Fruit fly (Drosophila melanogaster): ENCODE measurements around the gene Bcat.

The Bcat gene

DNA sequence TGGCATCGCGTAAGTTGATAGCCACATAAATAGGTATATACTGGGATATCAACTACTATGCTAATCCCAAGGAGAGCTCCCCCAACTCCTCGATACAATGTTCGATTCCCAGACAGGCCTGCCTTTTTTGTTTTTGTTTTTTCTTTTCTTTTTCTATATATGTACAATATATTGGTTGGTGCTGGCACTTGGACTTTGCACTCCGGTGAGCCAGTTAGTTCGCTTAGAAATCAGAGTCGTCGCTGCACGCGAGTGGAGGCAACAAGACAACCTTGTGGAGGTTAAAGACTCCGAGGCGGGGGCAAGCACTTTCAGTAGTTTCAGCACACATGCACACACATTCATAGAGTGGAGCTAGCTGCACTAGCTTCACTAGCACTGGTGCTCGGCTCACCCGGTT lies 9.6 kb downstream of the Bcat start (continued):
- no peak for TF ChIP-seq Hr39 (GFP tag; optimal IDR thresholded peaks at IDR 0.05)
- TF ChIP-seq acj6 (GFP tag; optimal IDR thresholded peaks at IDR 0.05) = no peak
- no peak for TF ChIP-seq fd85E (GFP tag; optimal IDR thresholded peaks at IDR 0.05)
- no peak for TF ChIP-seq Eip93F (GFP tag; optimal IDR thresholded peaks at IDR 0.05)
- no peak for TF ChIP-seq fd59A (GFP tag; optimal IDR thresholded peaks at IDR 0.05)
- no peak for TF ChIP-seq svp (GFP tag)
- TF ChIP-seq CG6163 (GFP tag; IDR thresholded peaks at IDR 0.05) = no peak
- no peak for TF ChIP-seq Ets21C (GFP tag; optimal IDR thresholded peaks at IDR 0.05)
- no peak for TF ChIP-seq CG34406 (GFP tag; optimal IDR thresholded peaks at IDR 0.05)
- no peak for TF ChIP-seq topi (GFP tag; optimal IDR thresholded peaks at IDR 0.05)
- TF ChIP-seq CG9139 (GFP tag; optimal IDR thresholded peaks at IDR 0.05) = peak; percentile 62
- peak; percentile 15 for TF ChIP-seq Hr4 (GFP tag; optimal IDR thresholded peaks at IDR 0.05)
- peak; percentile 65 to 87 for TF ChIP-seq ss (GFP tag; optimal IDR thresholded peaks at IDR 0.05)
- no peak for TF ChIP-seq CG7368 (GFP tag; optimal IDR thresholded peaks at IDR 0.05)
- TF ChIP-seq Blimp-1 (GFP tag; optimal IDR thresholded peaks at IDR 0.05) = no peak
- peak; percentile 4 for TF ChIP-seq CG1621 (tag; optimal IDR thresholded peaks at IDR 0.05)
- no peak for TF ChIP-seq cyc (GFP tag; optimal IDR thresholded peaks at IDR 0.05)
- peak; percentile 46; the same call in 2 of the 3 replicates for TF ChIP-seq CG8119 (GFP tag; IDR thresholded peaks at IDR 0.05)
- TF ChIP-seq CG3919 (GFP tag; optimal IDR thresholded peaks at IDR 0.05) = no peak

DNA sequence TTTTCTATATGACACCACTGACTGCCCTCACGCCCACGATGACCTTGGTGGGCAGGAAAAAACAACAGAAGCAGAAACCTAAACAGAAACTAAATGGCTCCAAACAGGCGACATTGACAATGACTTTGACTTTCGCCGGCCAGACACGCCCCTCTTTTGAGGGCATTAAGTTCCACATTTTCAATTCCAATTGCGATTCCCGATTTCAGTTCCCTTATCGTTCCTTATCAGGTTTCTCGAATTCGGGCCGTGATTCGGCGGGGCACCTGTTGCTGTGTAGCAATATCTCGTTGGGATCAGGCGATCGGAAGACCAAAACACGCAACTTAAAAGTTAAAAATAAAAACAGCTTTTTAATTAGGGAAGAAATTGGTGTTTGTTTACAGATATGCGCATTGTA lies 11.0 kb downstream of the Bcat start:
- TF ChIP-seq Sox102F (GFP tag; optimal IDR thresholded peaks at IDR 0.05) (no peak), svp (GFP tag) (peak; percentile 57), Eip93F (GFP tag; optimal IDR thresholded peaks at IDR 0.05) (peak; percentile 38), Sox14 (GFP tag; optimal IDR thresholded peaks at IDR 0.05) (no peak)

DNA sequence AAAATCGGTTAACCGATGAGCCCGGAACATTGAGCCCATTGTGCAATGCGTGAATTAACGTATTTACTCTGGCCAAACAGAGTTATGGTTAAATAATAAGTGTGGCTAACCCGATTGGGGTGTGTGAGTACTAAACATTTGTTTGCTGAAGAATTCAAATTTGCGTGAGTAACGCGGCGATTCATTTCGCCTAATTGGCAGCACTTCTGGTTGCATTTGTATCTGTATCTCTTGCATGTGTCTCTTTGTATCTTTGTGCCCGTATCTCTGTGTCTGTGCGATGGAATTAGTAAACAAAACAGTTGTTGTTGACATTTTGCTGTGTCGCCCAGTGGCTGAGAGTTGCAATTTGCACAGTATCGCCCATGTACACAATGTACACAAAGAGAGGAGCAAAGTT lies 14.2 kb downstream of the Bcat start:
- TF ChIP-seq esn (GFP tag; optimal IDR thresholded peaks at IDR 0.05) (peak; percentile 3), fkh (GFP tag; optimal IDR thresholded peaks at IDR 0.05) (peak; percentile 53), acj6 (GFP tag; optimal IDR thresholded peaks at IDR 0.05) (no peak), CG3919 (GFP tag; optimal IDR thresholded peaks at IDR 0.05) (no peak), achi (GFP tag; optimal IDR thresholded peaks at IDR 0.05) (no peak), CG3032 (tag; optimal IDR thresholded peaks at IDR 0.05) (no peak), CG6276 (GFP tag; optimal IDR thresholded peaks at IDR 0.05) (no peak), lz (GFP tag; optimal IDR thresholded peaks at IDR 0.05) (no peak), Sox102F (GFP tag; optimal IDR thresholded peaks at IDR 0.05) (no peak), CG8632 (GFP tag; optimal IDR thresholded peaks at IDR 0.05) (no peak), Met (GFP tag; optimal IDR thresholded peaks at IDR 0.05) (no peak), CG4318 (GFP tag; optimal IDR thresholded peaks at IDR 0.05) (no peak), net (GFP tag; optimal IDR thresholded peaks at IDR 0.05) (peak; percentile 23), Hr4 (GFP tag; optimal IDR thresholded peaks at IDR 0.05) (no peak), CG8119 (GFP tag; IDR thresholded peaks at IDR 0.05) (no peak), Hr39 (GFP tag; optimal IDR thresholded peaks at IDR 0.05) (no peak), Ets96B (tag; optimal IDR thresholded peaks at IDR 0.05) (no peak), Hr38 (GFP tag; optimal IDR thresholded peaks at IDR 0.05) (no peak), spab (GFP tag; optimal IDR thresholded peaks at IDR 0.05) (no peak), CG6163 (GFP tag; IDR thresholded peaks at IDR 0.05) (0 out of 3 replicates have a peak, but pooled peaks have one; percentile 7), CG10631 (GFP tag; optimal IDR thresholded peaks at IDR 0.05) (no peak), CG11902 (GFP tag; optimal IDR thresholded peaks at IDR 0.05) (no peak), CG34406 (GFP tag; optimal IDR thresholded peaks at IDR 0.05) (no peak), dac (GFP tag; optimal IDR thresholded peaks at IDR 0.05) (no peak), CG32006 (GFP tag; optimal IDR thresholded peaks at IDR 0.05) (no peak), CG1621 (tag; optimal IDR thresholded peaks at IDR 0.05) (no peak), CG7368 (GFP tag; optimal IDR thresholded peaks at IDR 0.05) (no peak), Gug (GFP tag; IDR thresholded peaks at IDR 0.05) (no peak), fd59A (GFP tag; optimal IDR thresholded peaks at IDR 0.05) (no peak), CG16779 (tag; optimal IDR thresholded peaks at IDR 0.05) (no peak), Eip75B (GFP tag; optimal IDR thresholded peaks at IDR 0.05) (no peak), dsx (GFP tag; optimal IDR thresholded peaks at IDR 0.05; ENCODE audit: poor library complexity, severe bottlenecking) (no peak), Blimp-1 (GFP tag; optimal IDR thresholded peaks at IDR 0.05) (no peak), CG8319 (GFP tag; optimal IDR thresholded peaks at IDR 0.05) (no peak), CG15336 (GFP tag; IDR thresholded peaks at IDR 0.05) (no peak), CG6792 (GFP tag; optimal IDR thresholded peaks at IDR 0.05) (no peak), pdm3 (GFP tag; optimal IDR thresholded peaks at IDR 0.05) (no peak), Sox14 (GFP tag; optimal IDR thresholded peaks at IDR 0.05) (no peak), salr (GFP tag; optimal IDR thresholded peaks at IDR 0.05) (no peak)
